Fruit fly (Drosophila melanogaster) whole organism: ENCODE results near the gene CG17196.

ENCODE experiments used
- CG8478 ChIP-seq: fragments of >200 bp; optimal IDR thresholded peaks from 2 replicates; lab custom pipeline; 2018; ENCODE audit warnings: inconsistent platforms
- Dll ChIP-seq: fragments of >200 bp; optimal IDR thresholded peaks from 2 replicates; lab custom pipeline; 2017
- EcR ChIP-seq, 2 experiments: fragments of >200 bp; optimal IDR thresholded peaks; 2 replicates each; lab custom pipeline; 2017; ENCODE audit warnings: missing biosample characterization in 2 of 2, missing genetic modification characterization in 2 of 2, missing genetic modification reagents in 2 of 2
- pan ChIP-seq: fragments of >200 bp; optimal IDR thresholded peaks from 2 replicates; lab custom pipeline; 2017
- psq ChIP-seq: fragments of >200 bp; optimal IDR thresholded peaks from 2 replicates; lab custom pipeline; 2017
- usp ChIP-seq: fragments of >200 bp; optimal IDR thresholded peaks from 2 replicates; lab custom pipeline; 2017; ENCODE audit warnings: missing biosample characterization, missing genetic modification characterization, mixed read lengths

The CG17196 gene

DNA sequence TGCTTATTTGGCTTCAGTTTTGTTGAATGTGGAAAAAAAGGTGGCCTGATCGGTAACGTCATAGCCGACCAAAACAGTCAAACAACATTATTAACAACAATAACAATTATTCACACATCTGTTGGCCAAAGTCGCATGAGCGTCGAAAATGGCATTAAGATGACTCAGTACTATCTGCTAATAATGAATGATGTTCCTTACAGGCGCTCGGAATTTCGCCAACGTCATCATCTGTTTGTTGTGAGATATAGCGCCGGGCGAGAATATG is 40.3 kb downstream of the CG17196 start:
- TF ChIP-seq Dll (lab: Kevin White, UChicago): no peak

DNA sequence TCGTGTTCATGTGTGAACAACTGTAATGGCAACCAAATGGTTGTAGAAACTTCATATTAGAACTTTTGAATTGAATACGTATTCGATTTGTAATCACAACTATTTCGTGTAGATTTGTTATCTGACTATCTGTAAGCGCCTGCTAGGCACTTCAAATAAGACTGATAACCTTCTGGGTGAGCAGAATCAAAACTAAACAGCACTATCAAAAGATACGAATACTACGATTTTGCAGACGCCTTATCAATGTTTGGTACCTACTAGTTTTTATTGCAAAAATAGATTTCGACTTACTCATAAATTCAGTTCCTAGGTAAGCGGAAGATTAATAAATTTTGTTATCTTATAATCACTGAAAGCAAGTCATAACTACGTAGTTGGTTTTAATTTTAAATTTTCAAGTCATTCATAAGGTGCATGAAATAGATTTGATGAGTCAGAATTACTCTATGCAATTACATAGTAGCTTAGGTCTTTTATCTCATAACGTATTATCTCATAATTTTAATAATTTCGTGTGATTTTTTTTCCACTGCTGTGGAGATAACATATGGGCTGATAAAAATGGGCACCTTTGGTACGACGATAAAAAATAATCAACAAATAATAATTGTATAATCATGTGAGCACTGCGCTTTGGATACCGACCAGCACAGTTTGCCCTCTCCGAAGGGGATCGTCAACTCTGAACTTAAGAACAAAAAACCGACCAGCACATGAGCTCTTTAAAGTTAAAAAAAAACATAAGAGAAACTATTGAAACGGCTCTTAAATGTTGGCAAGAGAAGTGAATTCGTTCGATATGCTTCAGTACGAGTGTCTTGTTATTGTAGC is 40.9 kb downstream of the CG17196 start:
- TF ChIP-seq pan (no peak), EcR (GFP tag; optimal IDR thresholded peaks at IDR 0.05; lab: Kevin White, UChicago) (no peak), Dll (lab: Kevin White, UChicago) (no peak), usp (GFP tag; lab: Kevin White, UChicago) (no peak), CG8478 (lab: Kevin White, UChicago) (no peak), psq (no peak)
